Worm (Caenorhabditis elegans) whole organism, L3 larva: Measurements from ENCODE around the gene Y73B6A.3.

Source experiments
- R02D3.7 ChIP-seq: fragments of 150-350 bp; optimal IDR thresholded peaks from 2 replicates; lab custom pipeline; 2014; ENCODE audit warnings: missing biosample characterization, missing genetic modification characterization
- ZK546.5 ChIP-seq: sonication (generic microtip); optimal IDR thresholded peaks from 2 replicates; lab custom pipeline; 2017; ENCODE audit warnings: missing biosample characterization, missing genetic modification characterization
- aly-2 ChIP-seq: fragments of 150-350 bp; optimal IDR thresholded peaks from 2 replicates; lab custom pipeline; 2014; ENCODE audit warnings: missing biosample characterization, missing genetic modification characterization
- ama-1 ChIP-seq: fragments of 150-350 bp; optimal IDR thresholded peaks from 2 replicates; lab custom pipeline; 2018
- ceh-16 ChIP-seq: sonication (generic microtip); optimal IDR thresholded peaks from 2 replicates; lab custom pipeline; 2017; ENCODE audit warnings: missing biosample characterization, missing genetic modification characterization
- ceh-28 ChIP-seq: fragments of 150-350 bp; optimal IDR thresholded peaks from 2 replicates; lab custom pipeline; 2014; ENCODE audit warnings: missing biosample characterization, missing genetic modification reagents, missing genetic modification characterization
- ceh-82 ChIP-seq: fragments of 150-350 bp; optimal IDR thresholded peaks from 2 replicates; lab custom pipeline; 2014; ENCODE audit warnings: missing biosample characterization, missing genetic modification characterization
- ceh-9 ChIP-seq: sonication (generic microtip); optimal IDR thresholded peaks from 2 replicates; lab custom pipeline; 2018; ENCODE audit warnings: missing biosample characterization, missing genetic modification characterization
- daf-12 ChIP-seq: fragments of 150-350 bp; optimal IDR thresholded peaks from 2 replicates; lab custom pipeline; 2014; ENCODE audit warnings: missing biosample characterization, missing genetic modification reagents, missing genetic modification characterization
- egl-27 ChIP-seq: sonication (generic microtip); optimal IDR thresholded peaks from 4 replicates; lab custom pipeline; 2017; ENCODE audit warnings: missing biosample characterization, missing genetic modification reagents, missing genetic modification characterization
- egl-5 ChIP-seq: fragments of 150-350 bp; optimal IDR thresholded peaks from 2 replicates; lab custom pipeline; 2017; ENCODE audit warnings: missing biosample characterization, missing genetic modification reagents, missing genetic modification characterization, inconsistent platforms
- elt-1 ChIP-seq: fragments of 150-350 bp; optimal IDR thresholded peaks from 2 replicates; lab custom pipeline; 2014; ENCODE audit warnings: missing biosample characterization, missing genetic modification characterization
- elt-2 ChIP-seq: sonication (generic microtip); optimal IDR thresholded peaks from 2 replicates; lab custom pipeline; 2016; ENCODE audit warnings: missing genetic modification reagents, mild to moderate bottlenecking, missing genetic modification characterization, missing compliant biosample characterization
- elt-3 ChIP-seq, 3 experiments: fragments of 150-350 bp in 1 of 3; sonication (generic microtip) in 2 of 3; optimal IDR thresholded peaks; 2 replicates in 2 of 3; 4 replicates in 1 of 3; lab custom pipeline; 2014 to 2017; ENCODE audit warnings: missing biosample characterization in 3 of 3, missing genetic modification characterization in 3 of 3
- eor-1 ChIP-seq, 2 experiments: fragments of 150-350 bp; optimal IDR thresholded peaks; 2 replicates each; lab custom pipeline; 2014 to 2018; ENCODE audit warnings: missing biosample characterization in 2 of 2, missing genetic modification characterization in 2 of 2
- fkh-10 ChIP-seq: sonication (generic microtip); optimal IDR thresholded peaks from 2 replicates; lab custom pipeline; 2017; ENCODE audit warnings: missing biosample characterization, missing genetic modification reagents, missing genetic modification characterization
- fkh-2 ChIP-seq: fragments of 150-350 bp; optimal IDR thresholded peaks from 2 replicates; lab custom pipeline; 2014; ENCODE audit warnings: missing biosample characterization, missing genetic modification reagents, missing genetic modification characterization
- fos-1 ChIP-seq: fragments of 150-350 bp; optimal IDR thresholded peaks from 2 replicates; lab custom pipeline; 2014; ENCODE audit warnings: missing biosample characterization, missing genetic modification characterization
- hmg-11 ChIP-seq: sonication (generic microtip); optimal IDR thresholded peaks from 2 replicates; lab custom pipeline; 2016; ENCODE audit warnings: missing genetic modification characterization, missing compliant biosample characterization
- jun-1 ChIP-seq: fragments of 150-350 bp; optimal IDR thresholded peaks from 2 replicates; lab custom pipeline; 2014; ENCODE audit warnings: missing biosample characterization, missing genetic modification reagents, missing genetic modification characterization
- lin-15B ChIP-seq: fragments of 150-350 bp; optimal IDR thresholded peaks from 2 replicates; lab custom pipeline; 2014; ENCODE audit warnings: missing biosample characterization, missing genetic modification characterization
- lin-39 ChIP-seq: fragments of 150-350 bp; optimal IDR thresholded peaks from 2 replicates; lab custom pipeline; 2018; ENCODE audit warnings: missing biosample characterization, missing genetic modification reagents, missing genetic modification characterization
- lsy-12 ChIP-seq: sonication (generic microtip); optimal IDR thresholded peaks from 2 replicates; lab custom pipeline; 2016; ENCODE audit warnings: mild to moderate bottlenecking, missing genetic modification characterization, missing compliant biosample characterization
- mdl-1 ChIP-seq: fragments of 150-350 bp; optimal IDR thresholded peaks from 2 replicates; lab custom pipeline; 2014; ENCODE audit warnings: missing biosample characterization, missing genetic modification characterization
- mml-1 ChIP-seq: fragments of 150-350 bp; sonication (generic microtip); optimal IDR thresholded peaks from 3 replicates; lab custom pipeline; 2014; ENCODE audit warnings: missing biosample characterization, missing genetic modification characterization
- nfya-1 ChIP-seq: sonication (generic microtip); optimal IDR thresholded peaks from 2 replicates; lab custom pipeline; 2017; ENCODE audit warnings: missing genetic modification characterization, mild to moderate bottlenecking, missing compliant biosample characterization, antibody characterized with exemption, moderate library complexity; ENCODE audit not compliant: insufficient read depth
- nhr-11 ChIP-seq: fragments of 150-350 bp; optimal IDR thresholded peaks from 2 replicates; lab custom pipeline; 2014; ENCODE audit warnings: missing biosample characterization, missing genetic modification characterization
- nhr-12 ChIP-seq: fragments of 150-350 bp; optimal IDR thresholded peaks from 2 replicates; lab custom pipeline; 2014; ENCODE audit warnings: missing biosample characterization, missing genetic modification characterization
- nhr-23 ChIP-seq: fragments of 150-350 bp; optimal IDR thresholded peaks from 2 replicates; lab custom pipeline; 2014; ENCODE audit warnings: missing biosample characterization, missing genetic modification reagents, missing genetic modification characterization
- nhr-237 ChIP-seq: fragments of 150-350 bp; optimal IDR thresholded peaks from 2 replicates; lab custom pipeline; 2014; ENCODE audit warnings: missing biosample characterization, missing genetic modification characterization
- nhr-25 ChIP-seq: sonication (generic microtip); optimal IDR thresholded peaks from 2 replicates; lab custom pipeline; 2017; ENCODE audit warnings: missing biosample characterization, missing genetic modification characterization
- nhr-28 ChIP-seq: fragments of 150-350 bp; optimal IDR thresholded peaks from 2 replicates; lab custom pipeline; 2014; ENCODE audit warnings: missing biosample characterization, missing genetic modification characterization
- nhr-43 ChIP-seq: sonication (generic microtip); optimal IDR thresholded peaks from 2 replicates; lab custom pipeline; 2016; ENCODE audit warnings: mild to moderate bottlenecking, missing genetic modification characterization, missing compliant biosample characterization; ENCODE audit not compliant: poor library complexity, severe bottlenecking
- nhr-67 ChIP-seq: fragments of 150-350 bp; optimal IDR thresholded peaks from 2 replicates; lab custom pipeline; 2014; ENCODE audit warnings: missing biosample characterization, missing genetic modification characterization
- nhr-76 ChIP-seq: fragments of 150-350 bp; sonication (generic microtip); optimal IDR thresholded peaks from 5 replicates; lab custom pipeline; 2014; ENCODE audit warnings: missing biosample characterization, missing genetic modification characterization
- nhr-77 ChIP-seq: fragments of 150-350 bp; optimal IDR thresholded peaks from 2 replicates; lab custom pipeline; 2014; ENCODE audit warnings: missing biosample characterization, missing genetic modification characterization
- pha-4 ChIP-seq: fragments of 150-350 bp; optimal IDR thresholded peaks from 2 replicates; lab custom pipeline; 2014; ENCODE audit warnings: missing biosample characterization, missing genetic modification reagents, missing genetic modification characterization
- pqm-1 ChIP-seq: fragments of 150-350 bp; optimal IDR thresholded peaks from 2 replicates; lab custom pipeline; 2017; ENCODE audit warnings: missing biosample characterization, missing genetic modification characterization, inconsistent platforms
- skn-1 ChIP-seq: fragments of 150-350 bp; optimal IDR thresholded peaks from 2 replicates; lab custom pipeline; 2014; ENCODE audit warnings: missing biosample characterization, missing genetic modification characterization
- snpc-4 ChIP-seq: fragments of 150-350 bp; optimal IDR thresholded peaks from 2 replicates; lab custom pipeline; 2014; ENCODE audit warnings: missing biosample characterization, missing genetic modification characterization
- tbx-2 ChIP-seq: sonication (generic microtip); optimal IDR thresholded peaks from 2 replicates; lab custom pipeline; 2016; ENCODE audit warnings: mild to moderate bottlenecking, missing genetic modification characterization, missing compliant biosample characterization
- unc-39 ChIP-seq: sonication (generic microtip); optimal IDR thresholded peaks from 4 replicates; lab custom pipeline; 2017; ENCODE audit warnings: missing biosample characterization, missing genetic modification characterization
- unc-62 ChIP-seq: fragments of 150-350 bp; sonication (generic microtip); optimal IDR thresholded peaks from 4 replicates; lab custom pipeline; 2014; ENCODE audit warnings: missing biosample characterization, missing genetic modification reagents, missing genetic modification characterization
- zag-1 ChIP-seq: fragments of 150-350 bp; optimal IDR thresholded peaks from 2 replicates; lab custom pipeline; 2014; ENCODE audit warnings: missing biosample characterization, missing genetic modification characterization
- ztf-11 ChIP-seq: fragments of 150-350 bp; optimal IDR thresholded peaks from 2 replicates; lab custom pipeline; 2014; ENCODE audit warnings: missing biosample characterization, missing genetic modification characterization
- ztf-4 ChIP-seq: fragments of 150-350 bp; optimal IDR thresholded peaks from 2 replicates; lab custom pipeline; 2014; ENCODE audit warnings: missing biosample characterization, missing genetic modification characterization

Y73B6A.3 gene

DNA sequence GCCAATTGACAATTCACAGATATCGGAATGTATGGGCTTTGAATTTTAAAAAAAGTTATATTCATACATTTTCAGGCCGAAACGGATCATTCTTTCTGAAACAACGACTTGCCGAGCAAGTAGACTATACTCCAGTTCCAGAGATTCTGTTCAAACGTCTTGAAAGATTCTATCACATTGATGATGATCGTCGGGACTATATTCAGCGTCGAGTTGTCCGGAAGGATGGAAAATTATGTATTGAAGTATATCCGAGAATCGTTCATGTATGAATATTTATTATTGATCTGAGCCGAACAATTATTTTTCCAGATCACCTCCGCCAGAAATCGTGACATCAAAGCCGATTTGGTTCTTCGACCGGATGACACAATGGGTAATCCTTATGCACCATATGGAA lies 17.5 kb upstream of the Y73B6A.3 start:
- TF ChIP-seq R02D3.7 (tag; lab: Kevin White, UChicago) (no peak), ceh-16 (tag; lab: Kevin White, UChicago) (no peak), egl-27 (tag; lab: Kevin White, UChicago) (no peak), ceh-28 (tag; lab: Kevin White, UChicago) (no peak), aly-2 (tag; lab: Kevin White, UChicago) (no peak), snpc-4 (tag; lab: Kevin White, UChicago) (no peak), eor-1 (tag; optimal IDR thresholded peaks at IDR 0.05; lab: Kevin White, UChicago) (no peak), nfya-1 (tag; lab: Kevin White, UChicago) (no peak), nhr-67 (tag; lab: Kevin White, UChicago) (no peak), pha-4 (tag; lab: Kevin White, UChicago) (no peak), mdl-1 (no peak), jun-1 (no peak), zag-1 (no peak), fkh-2 (tag; lab: Kevin White, UChicago) (no peak), fkh-10 (no peak), daf-12 (tag; lab: Kevin White, UChicago) (no peak)

DNA sequence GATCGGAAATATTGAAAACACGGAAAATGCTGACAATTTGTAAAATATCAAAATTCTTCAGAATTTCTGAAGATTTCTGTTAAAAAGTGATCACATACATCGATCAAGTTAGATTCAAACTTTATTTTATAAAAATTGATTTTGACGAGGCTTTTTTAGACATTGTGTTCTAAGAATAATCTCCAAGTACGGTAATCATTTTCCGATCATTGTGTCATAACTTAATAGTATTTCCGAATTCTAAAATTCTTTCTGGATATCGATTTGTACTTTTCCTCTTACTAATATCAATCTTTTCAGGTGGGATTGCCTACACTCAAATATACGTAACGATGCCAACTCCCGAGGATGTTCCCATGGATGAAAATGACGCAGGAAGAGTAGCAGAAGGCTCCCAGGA lies 16.9 kb upstream of the Y73B6A.3 start, which contains the start of gene usp-4:
usp-4 (plus strand) TSS at position 301 of the 400 bp plus-strand sequence.
- TF ChIP-seq snpc-4 (tag; lab: Kevin White, UChicago) (no peak), ZK546.5 (tag; lab: Kevin White, UChicago) (no peak), unc-62 (GFP tag; lab: Kevin White, UChicago) (no peak), R02D3.7 (tag; lab: Kevin White, UChicago) (no peak), nhr-237 (tag; lab: Kevin White, UChicago) (no peak), ceh-82 (no peak), lin-39 (no peak), elt-3 (tag; optimal IDR thresholded peaks at IDR 0.05; lab: Kevin White, UChicago) (no peak), hmg-11 (tag; lab: Kevin White, UChicago) (no peak), ama-1 (lab: Kevin White, UChicago) (no peak), lin-15B (tag; lab: Kevin White, UChicago) (no peak), ztf-11 (no peak), nhr-77 (tag; lab: Kevin White, UChicago) (no peak), nhr-43 (no peak), pha-4 (tag; lab: Kevin White, UChicago) (no peak)

DNA sequence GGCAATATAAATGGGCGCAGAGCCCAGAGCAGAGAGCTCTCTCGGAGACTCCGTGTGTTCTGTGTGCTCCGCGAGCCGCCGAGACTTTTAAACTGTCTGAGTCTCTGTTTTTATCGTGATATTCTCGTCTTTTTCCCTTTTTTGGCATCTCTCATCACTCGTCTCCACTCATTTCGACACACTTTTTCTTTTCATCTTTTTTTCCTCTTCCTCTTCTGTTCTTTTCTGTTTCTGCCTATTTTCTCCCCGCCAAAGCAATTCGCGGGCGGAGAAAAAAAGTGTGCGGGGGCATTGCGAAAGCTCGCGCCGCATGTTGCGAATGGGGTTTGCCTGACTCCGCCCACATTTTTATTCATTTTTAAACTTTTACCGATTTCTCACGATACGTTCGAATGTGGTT lies 16.3 kb upstream of the Y73B6A.3 start:
- TF ChIP-seq ztf-11 (no peak), zag-1 (peak; percentile 47), jun-1 (peak; percentile 89), nhr-77 (tag; lab: Kevin White, UChicago) (peak; percentile 10), nhr-12 (tag; lab: Kevin White, UChicago) (no peak), pqm-1 (tag; lab: Kevin White, UChicago) (peak; percentile 54), nfya-1 (tag; lab: Kevin White, UChicago) (peak; percentile 92), nhr-67 (tag; lab: Kevin White, UChicago) (peak; percentile 3), ama-1 (lab: Kevin White, UChicago) (peak; percentile 68), R02D3.7 (tag; lab: Kevin White, UChicago) (peak; percentile 48), elt-1 (peak; percentile 14), hmg-11 (tag; lab: Kevin White, UChicago) (peak; percentile 95), skn-1 (peak; percentile 63), nhr-25 (peak; percentile 57), ceh-16 (tag; lab: Kevin White, UChicago) (peak; percentile 63), nhr-23 (tag; lab: Kevin White, UChicago) (peak; percentile 90), tbx-2 (peak; percentile 72), pha-4 (tag; lab: Kevin White, UChicago) (peak; percentile 89), snpc-4 (tag; lab: Kevin White, UChicago) (peak; percentile 81), fkh-10 (peak; percentile 76), nhr-11 (tag; lab: Kevin White, UChicago) (no peak), egl-27 (tag; lab: Kevin White, UChicago) (peak; percentile 73), lin-15B (tag; lab: Kevin White, UChicago) (peak; percentile 78), unc-62 (GFP tag; lab: Kevin White, UChicago) (peak; percentile 58), lsy-12 (tag; lab: Kevin White, UChicago) (peak; percentile 68), ceh-82 (no peak), ceh-9 (tag; lab: Kevin White, UChicago) (no peak), eor-1 (tag; optimal IDR thresholded peaks at IDR 0.05; lab: Kevin White, UChicago) (no peak), nhr-76 (tag; lab: Kevin White, UChicago) (no peak), ztf-4 (tag; lab: Kevin White, UChicago) (no peak), egl-5 (tag; lab: Kevin White, UChicago) (peak; percentile 71), unc-39 (tag; lab: Kevin White, UChicago) (peak; percentile 12), elt-3 (tag; optimal IDR thresholded peaks at IDR 0.05; lab: Kevin White, UChicago) (no peak), elt-2 (tag; lab: Kevin White, UChicago) (peak; percentile 72), ZK546.5 (tag; lab: Kevin White, UChicago) (no peak), daf-12 (tag; lab: Kevin White, UChicago) (no peak), nhr-43 (peak; percentile 67), mml-1 (tag; lab: Kevin White, UChicago) (no peak), fos-1 (tag; lab: Kevin White, UChicago) (no peak), mdl-1 (no peak), aly-2 (tag; lab: Kevin White, UChicago) (no peak), nhr-28 (tag; lab: Kevin White, UChicago) (no peak), lin-39 (peak; percentile 74)
